Worm (Caenorhabditis elegans) whole organism, L4 larva: ENCODE measurements around the gene srh-250.

ENCODE experiments used
- F44E2.7 ChIP-seq: fragments of 200-800 bp; sonication (Bioruptor generic); IDR thresholded peaks from 2 replicates; pipeline ENCODE4 v2.1.2; 2022; ENCODE audit warnings: missing genetic modification characterization, missing compliant biosample characterization
- F49E8.2 ChIP-seq: sonication (generic microtip); optimal IDR thresholded peaks from 2 replicates; lab custom pipeline; 2016; ENCODE audit warnings: missing compliant biosample characterization, mild to moderate bottlenecking, missing genetic modification characterization, borderline replicate concordance
- R02D3.7 ChIP-seq: fragments of 150-350 bp; sonication (generic microtip); optimal IDR thresholded peaks from 3 replicates; lab custom pipeline; 2014; ENCODE audit warnings: missing biosample characterization, missing genetic modification characterization
- ZK337.2 ChIP-seq: fragments of 200-800 bp; sonication (Bioruptor generic); IDR thresholded peaks from 2 replicates; pipeline ENCODE4 v1.3.6; 2022; ENCODE audit warnings: missing genetic modification reagents, missing genetic modification characterization, missing compliant biosample characterization
- aha-1 ChIP-seq: fragments of 150-350 bp; peaks from one replicate; lab custom pipeline; 2014; ENCODE audit warnings: missing biosample characterization, missing genetic modification characterization
- ceh-28 ChIP-seq: fragments of 150-350 bp; optimal IDR thresholded peaks from 2 replicates; lab custom pipeline; 2014; ENCODE audit warnings: missing biosample characterization, missing genetic modification reagents, missing genetic modification characterization
- ces-1 ChIP-seq: fragments of 150-350 bp; sonication (generic microtip); optimal IDR thresholded peaks from 4 replicates; lab custom pipeline; 2014; ENCODE audit warnings: missing biosample characterization, missing genetic modification reagents, missing genetic modification characterization
- daf-16 ChIP-seq, 3 experiments: sonication (generic microtip); optimal IDR thresholded peaks; 2 replicates each; lab custom pipeline; 2016 to 2017; ENCODE audit warnings: missing genetic modification characterization in 3 of 3, missing genetic modification reagents in 3 of 3, mild to moderate bottlenecking in 2 of 3, missing compliant biosample characterization in 2 of 3, missing biosample characterization in 1 of 3, moderate library complexity in 1 of 3
- dmd-6 ChIP-seq: fragments of 200-800 bp; sonication (Bioruptor generic); IDR thresholded peaks from 2 replicates; pipeline ENCODE4 v1.3.6; 2022; ENCODE audit warnings: missing genetic modification reagents, missing genetic modification characterization, missing compliant biosample characterization
- dmd-8 ChIP-seq: fragments of 200-800 bp; sonication (Bioruptor generic); IDR thresholded peaks from 2 replicates; pipeline ENCODE4 v1.3.6; 2022; ENCODE audit warnings: missing genetic modification characterization, missing compliant biosample characterization
- hif-1 ChIP-seq, 2 experiments: sonication (generic microtip); optimal IDR thresholded peaks; 2 replicates each; lab custom pipeline; 2016 to 2017; ENCODE audit warnings: missing compliant biosample characterization in 2 of 2, missing genetic modification characterization in 2 of 2, missing genetic modification reagents in 2 of 2, missing genotype in 2 of 2, mild to moderate bottlenecking in 1 of 2
- lin-1 ChIP-seq: fragments of 200-800 bp; sonication (Bioruptor generic); IDR thresholded peaks from 2 replicates; pipeline ENCODE4 v1.3.6; 2022; ENCODE audit warnings: missing genetic modification reagents, missing genetic modification characterization, missing compliant biosample characterization
- lin-13 ChIP-seq: fragments of 150-350 bp; optimal IDR thresholded peaks from 2 replicates; lab custom pipeline; 2014; ENCODE audit warnings: missing biosample characterization, missing genetic modification reagents, missing genetic modification characterization
- lin-29 ChIP-seq: fragments of 200-800 bp; sonication (Bioruptor generic); IDR thresholded peaks from 2 replicates; pipeline ENCODE4 v1.3.6; 2022; ENCODE audit warnings: missing genetic modification reagents, missing genetic modification characterization, missing compliant biosample characterization
- mep-1 ChIP-seq: fragments of 150-350 bp; sonication (generic microtip); optimal IDR thresholded peaks from 3 replicates; lab custom pipeline; 2014; ENCODE audit warnings: missing biosample characterization, missing genetic modification characterization
- nhr-25 ChIP-seq: sonication (generic microtip); optimal IDR thresholded peaks from 2 replicates; lab custom pipeline; 2017; ENCODE audit warnings: missing genetic modification characterization, mild to moderate bottlenecking, missing compliant biosample characterization, antibody characterized with exemption, moderate library complexity, borderline replicate concordance; ENCODE audit not compliant: insufficient read depth
- nhr-42 ChIP-seq: fragments of 200-800 bp; sonication (Bioruptor generic); IDR thresholded peaks from 2 replicates; pipeline ENCODE4 v1.3.6; 2022; ENCODE audit warnings: missing genetic modification characterization, missing compliant biosample characterization
- php-3 ChIP-seq: fragments of 200-800 bp; sonication (Bioruptor generic); IDR thresholded peaks from 2 replicates; pipeline ENCODE4 v1.3.6; 2022; ENCODE audit warnings: missing genetic modification reagents, missing genetic modification characterization, missing compliant biosample characterization
- saeg-2 ChIP-seq: fragments of 200-800 bp; sonication (Bioruptor generic); IDR thresholded peaks from 2 replicates; pipeline ENCODE4 v1.3.6; 2022; ENCODE audit warnings: missing genetic modification reagents, missing genetic modification characterization, missing compliant biosample characterization
- set-16 ChIP-seq: fragments of 200-800 bp; sonication (Bioruptor generic); IDR thresholded peaks from 2 replicates; pipeline ENCODE4 v1.3.6; 2022; ENCODE audit warnings: missing genetic modification reagents, missing genetic modification characterization, missing compliant biosample characterization
- spr-1 ChIP-seq: sonication (generic microtip); optimal IDR thresholded peaks from 2 replicates; lab custom pipeline; 2016; ENCODE audit warnings: mild to moderate bottlenecking, missing genetic modification characterization, missing compliant biosample characterization
- tra-1 ChIP-seq: fragments of 200-800 bp; sonication (Bioruptor generic); IDR thresholded peaks from 2 replicates; pipeline ENCODE4 v1.3.6; 2022; ENCODE audit warnings: missing genetic modification reagents, missing genetic modification characterization, missing compliant biosample characterization
- unc-39 ChIP-seq: sonication (generic microtip); optimal IDR thresholded peaks from 2 replicates; lab custom pipeline; 2017; ENCODE audit warnings: missing biosample characterization, missing genetic modification characterization
- unc-62 ChIP-seq, 3 experiments: fragments of 150-350 bp in 1 of 3; sonication (generic microtip); optimal IDR thresholded peaks in 2 of 3; peaks in 1 of 3; 1 replicate in 1 of 3; 2 replicates in 2 of 3; lab custom pipeline; 2014 to 2017; ENCODE audit warnings: missing biosample characterization in 3 of 3, missing genetic modification characterization in 3 of 3, missing genetic modification reagents in 3 of 3, missing genotype in 1 of 3
- zip-11 ChIP-seq: fragments of 200-800 bp; sonication (Bioruptor generic); IDR thresholded peaks from 2 replicates; pipeline ENCODE4 v1.3.6; 2022; ENCODE audit warnings: missing genetic modification characterization, missing compliant biosample characterization
- ztf-7 ChIP-seq: fragments of 150-350 bp; optimal IDR thresholded peaks from 2 replicates; lab custom pipeline; 2014; ENCODE audit warnings: missing biosample characterization, missing genetic modification characterization

The srh-250 gene

ce11 chrII:3911716-3912115 is 33.3 kb downstream of the srh-250 start, which contains the start of gene F53C3.1:
TSS of gene F53C3.1 (plus strand) at chrII:3912016.
- TF ChIP-seq unc-62 (GFP tag; optimal IDR thresholded peaks at IDR 0.05 in 1 of 2; lab: Kevin White, UChicago): no peak
- no peak for TF ChIP-seq unc-62 (tag; optimal IDR thresholded peaks at IDR 0.05; lab: Kevin White, UChicago)
- TF ChIP-seq spr-1 (tag; lab: Kevin White, UChicago): no peak
- no peak for TF ChIP-seq mep-1 (tag; lab: Kevin White, UChicago)
- no peak for TF ChIP-seq ceh-28 (tag; lab: Kevin White, UChicago)
- TF ChIP-seq zip-11 (GFP tag; lab: Robert Waterston, UW): no peak
- no peak for TF ChIP-seq dmd-8 (GFP tag; lab: Robert Waterston, UW)
- no peak for TF ChIP-seq saeg-2 (GFP tag; lab: Robert Waterston, UW)
- no peak for TF ChIP-seq php-3 (GFP tag; lab: Robert Waterston, UW)

ce11 chrII:3913673-3914072 is 35.2 kb downstream of the srh-250 start:
- TF ChIP-seq lin-1 (GFP tag; lab: Robert Waterston, UW): no peak
- peak; percentile 79 for TF ChIP-seq ceh-28 (tag; lab: Kevin White, UChicago)

- TF ChIP-seq tra-1 (0 out of 2 replicates have a peak, but pooled peaks have one; percentile 7), ztf-7 (tag; lab: Kevin White, UChicago) (no peak), aha-1 (peak; percentile 66), unc-62 (GFP tag; optimal IDR thresholded peaks at IDR 0.05 in 1 of 2; lab: Kevin White, UChicago) (peak in 1 of 2 experiments; percentile 6), unc-62 (tag; optimal IDR thresholded peaks at IDR 0.05; lab: Kevin White, UChicago) (no peak), nhr-42 (GFP tag; lab: Robert Waterston, UW) (no peak)
These were observed 39.7 kb downstream of the srh-250 start for ce11 chrII:3917985-3918633.

ce11 chrII:3920611-3921010 is 42.2 kb downstream of the srh-250 start:
- TF ChIP-seq set-16 (GFP tag; lab: Robert Waterston, UW): peak; percentile 61; the same call in 1 of the 2 replicates
- no peak for TF ChIP-seq R02D3.7 (tag; lab: Kevin White, UChicago)
- TF ChIP-seq lin-29: no peak
- no peak for TF ChIP-seq ces-1 (GFP tag; lab: Kevin White, UChicago)
- TF ChIP-seq F44E2.7: no peak
- no peak for TF ChIP-seq ZK337.2 (GFP tag; lab: Robert Waterston, UW)

- TF ChIP-seq F49E8.2 (tag; lab: Kevin White, UChicago) (no peak), unc-39 (tag; lab: Kevin White, UChicago) (no peak), dmd-6 (GFP tag; lab: Robert Waterston, UW) (no peak), ceh-28 (tag; lab: Kevin White, UChicago) (peak; percentile 80)
These were observed 44.3 kb downstream of the srh-250 start for ce11 chrII:3922696-3923095.

- TF ChIP-seq hif-1 (tag; optimal IDR thresholded peaks at IDR 0.05; lab: Kevin White, UChicago) (no peak), daf-16 (GFP tag; optimal IDR thresholded peaks at IDR 0.05; lab: Kevin White, UChicago) (no peak), daf-16 (tag; optimal IDR thresholded peaks at IDR 0.05; lab: Kevin White, UChicago) (no peak), aha-1 (peak; percentile 12), nhr-25 (tag; lab: Kevin White, UChicago) (no peak), lin-13 (GFP tag; lab: Kevin White, UChicago) (no peak)
These were observed 49.5 kb downstream of the srh-250 start, which contains the start of gene plpp-1.1 for ce11 chrII:3927943-3928393. TSS of gene plpp-1.1 (minus strand) at chrII:3927993.
